Worm (Caenorhabditis elegans): ENCODE results near the gene Y53C12B.7.

Gene Y53C12B.7

DNA sequence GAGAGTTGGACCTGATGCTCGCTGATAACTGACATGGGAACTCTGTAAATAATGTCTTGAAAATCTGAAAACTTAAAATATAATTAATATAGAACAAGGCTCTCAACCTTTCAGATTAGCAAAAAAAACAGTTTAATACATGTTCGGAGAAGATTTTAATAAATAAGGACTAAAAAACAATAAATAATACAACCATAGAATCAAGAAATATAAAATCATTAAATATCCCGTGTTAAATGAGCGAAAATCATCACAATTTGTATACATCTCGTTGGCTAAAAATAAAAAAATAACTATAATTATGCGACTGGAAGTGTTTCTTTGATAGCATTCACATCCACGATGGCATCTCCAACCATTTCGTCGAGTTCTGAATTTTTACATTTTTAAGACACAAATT is 48.3 kb downstream of the Y53C12B.7 start, which contains the start of gene Y53C12A.10:
TSS of gene Y53C12A.10 (minus strand) at position 101 of the 400 bp plus-strand sequence.
- TF ChIP-seq tlf-1 (GFP tag; optimal IDR thresholded peaks at IDR 0.05) (no peak), F49E8.2 (tag; optimal IDR thresholded peaks at IDR 0.05; ENCODE audit: insufficient read depth) (no peak), somi-1 (GFP tag; optimal IDR thresholded peaks at IDR 0.05) (no peak), ama-1 (optimal IDR thresholded peaks at IDR 0.05) (no peak), ama-1 (GFP tag; optimal IDR thresholded peaks at IDR 0.05) (peak in 1 of 2 experiments; percentile 10)

DNA sequence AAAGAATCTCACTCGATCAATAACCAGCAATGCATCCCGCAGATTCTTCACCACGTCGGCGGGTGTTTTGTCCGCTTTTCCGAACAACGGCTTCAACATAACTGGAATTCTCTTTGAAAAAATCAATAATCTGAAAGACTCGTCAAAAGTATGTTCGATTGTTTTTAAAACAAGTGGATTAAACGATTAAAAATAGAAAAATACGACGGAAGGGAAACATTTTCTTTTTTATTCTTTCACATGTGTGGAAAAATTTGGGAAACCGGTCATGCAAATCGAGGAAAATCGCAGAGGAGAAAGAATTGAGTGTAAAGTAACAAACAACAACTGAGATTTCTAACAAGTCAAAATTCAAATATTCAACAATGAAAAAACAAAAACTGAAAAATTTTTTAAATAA is 49.4 kb downstream of the Y53C12B.7 start, which contains the start of gene mop-25.2:
TSS of gene mop-25.2 (minus strand) at position 101 of the 400 bp plus-strand sequence.
- TF ChIP-seq atf-7 (tag; optimal IDR thresholded peaks at IDR 0.05) (no peak), ama-1 (optimal IDR thresholded peaks at IDR 0.05) (no peak), ama-1 (GFP tag; optimal IDR thresholded peaks at IDR 0.05) (peak in 1 of 2 experiments; percentile 10)

Data from whole organism, young adult.